Worm (Caenorhabditis elegans) whole organism, L2 larva: ENCODE measurements around the gene F46B6.12.

Experiments
- alr-1 ChIP-seq: fragments of 150-350 bp; optimal IDR thresholded peaks from 2 replicates; lab custom pipeline; 2014; ENCODE audit warnings: missing biosample characterization, missing genetic modification characterization
- fos-1 ChIP-seq: fragments of 150-350 bp; optimal IDR thresholded peaks from 2 replicates; lab custom pipeline; 2014; ENCODE audit warnings: missing biosample characterization, missing genetic modification characterization
- mdl-1 ChIP-seq, 2 experiments: fragments of 150-350 bp in 1 of 2; sonication (generic microtip) in 1 of 2; optimal IDR thresholded peaks; 2 replicates each; lab custom pipeline; 2017; ENCODE audit warnings: missing biosample characterization in 2 of 2, missing genetic modification characterization in 2 of 2
- nhr-77 ChIP-seq: fragments of 150-350 bp; optimal IDR thresholded peaks from 2 replicates; lab custom pipeline; 2014; ENCODE audit warnings: missing biosample characterization, missing genetic modification characterization
- snpc-4 ChIP-seq: fragments of 150-350 bp; optimal IDR thresholded peaks from 2 replicates; lab custom pipeline; 2014; ENCODE audit warnings: missing biosample characterization, missing genetic modification characterization
- zag-1 ChIP-seq: fragments of 150-350 bp; optimal IDR thresholded peaks from 2 replicates; lab custom pipeline; 2014; ENCODE audit warnings: missing biosample characterization, missing genetic modification characterization
- ztf-11 ChIP-seq: sonication (generic microtip); optimal IDR thresholded peaks from 2 replicates; lab custom pipeline; 2017; ENCODE audit warnings: missing biosample characterization, missing genetic modification characterization

DNA sequence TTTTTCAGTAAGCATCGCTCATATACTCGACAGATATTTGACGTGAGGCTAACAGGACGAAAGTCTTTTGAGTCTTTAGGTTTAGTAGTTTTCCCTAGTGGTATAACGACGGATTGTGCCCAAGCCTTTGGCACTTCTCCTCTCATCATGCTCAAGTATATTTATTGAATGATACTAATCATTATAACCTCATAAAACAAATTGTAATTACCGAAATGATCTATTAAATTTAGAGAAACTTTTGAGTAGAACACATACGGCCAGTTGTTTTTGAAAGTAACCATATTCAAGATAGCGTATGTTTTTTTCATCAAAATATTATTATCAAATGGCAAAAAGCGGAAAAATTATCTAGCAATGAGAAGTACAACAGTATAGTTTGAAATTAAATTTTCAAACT is 4.3 kb downstream of the F46B6.12 start:
- TF ChIP-seq zag-1 (tag; lab: Kevin White, UChicago) (no peak), ztf-11 (tag; lab: Kevin White, UChicago) (no peak), nhr-77 (tag; lab: Kevin White, UChicago) (no peak), alr-1 (tag; lab: Kevin White, UChicago) (no peak), mdl-1 (tag; optimal IDR thresholded peaks at IDR 0.05; lab: Kevin White, UChicago) (no peak), fos-1 (tag; lab: Kevin White, UChicago) (no peak), snpc-4 (tag; lab: Kevin White, UChicago) (no peak)
